Fruit fly (Drosophila melanogaster) whole organism, embryonic: Measurements from ENCODE around the gene Tcs4.

Experiments
- Aef1 ChIP-seq: fragments of 200-800 bp; sonication (Bioruptor generic); IDR thresholded peaks from 3 replicates; pipeline ENCODE4 v1.3.6; 2022; ENCODE audit warnings: missing biosample characterization, missing genetic modification characterization
- Antp ChIP-seq: fragments of 200-800 bp; sonication (Bioruptor generic); optimal IDR thresholded peaks from 3 replicates; lab custom pipeline; 2016; ENCODE audit warnings: missing biosample characterization, missing genetic modification characterization
- CG10267 ChIP-seq: fragments of 200-800 bp; sonication (Bioruptor generic); optimal IDR thresholded peaks from 2 replicates; lab custom pipeline; 2018; ENCODE audit warnings: missing biosample characterization, mild to moderate bottlenecking, missing genetic modification characterization, moderate library complexity
- CG11456 ChIP-seq: fragments of 200-800 bp; sonication (Bioruptor generic); IDR thresholded peaks from 3 replicates; pipeline ENCODE4 v1.3.6; 2022; ENCODE audit warnings: missing biosample characterization, missing genetic modification characterization
- CG11723 ChIP-seq: fragments of 200-800 bp; sonication (Bioruptor generic); optimal IDR thresholded peaks from 2 replicates; lab custom pipeline; 2017; ENCODE audit warnings: missing biosample characterization, mild to moderate bottlenecking, missing genetic modification characterization
- CG13296 ChIP-seq: fragments of 200-800 bp; sonication (Bioruptor generic); optimal IDR thresholded peaks from 3 replicates; lab custom pipeline; 2018; ENCODE audit warnings: missing biosample characterization, mild to moderate bottlenecking, missing genetic modification characterization
- CG13424 ChIP-seq: fragments of 200-800 bp; sonication (Bioruptor generic); optimal IDR thresholded peaks from 2 replicates; lab custom pipeline; 2019; ENCODE audit warnings: missing biosample characterization, mild to moderate bottlenecking, missing genetic modification characterization, moderate library complexity
- CG15269 ChIP-seq: fragments of 200-800 bp; sonication (Bioruptor generic); optimal IDR thresholded peaks from 2 replicates; lab custom pipeline; 2018; ENCODE audit warnings: missing biosample characterization, mild to moderate bottlenecking, missing genetic modification characterization, moderate library complexity
- CG15479 ChIP-seq: fragments of 200-800 bp; sonication (Bioruptor generic); optimal IDR thresholded peaks from 3 replicates; lab custom pipeline; 2019; ENCODE audit warnings: missing biosample characterization, mild to moderate bottlenecking, missing genetic modification characterization, moderate library complexity
- CG16813 ChIP-seq: fragments of 200-800 bp; sonication (Bioruptor generic); IDR thresholded peaks from 3 replicates; pipeline ENCODE4 v1.3.6; 2022; ENCODE audit warnings: missing biosample characterization, missing genetic modification characterization; ENCODE audit not compliant: partially characterized antibody
- CG16863 ChIP-seq: fragments of 200-800 bp; sonication (Bioruptor generic); optimal IDR thresholded peaks from 3 replicates; lab custom pipeline; 2016; ENCODE audit warnings: missing biosample characterization, missing genetic modification characterization
- CG17361 ChIP-seq: fragments of 200-800 bp; sonication (Bioruptor generic); IDR thresholded peaks from 3 replicates; pipeline ENCODE4 v1.3.6; 2022; ENCODE audit warnings: missing biosample characterization, missing genetic modification characterization
- CG17612 ChIP-seq: fragments of 200-800 bp; sonication (Bioruptor generic); IDR thresholded peaks from 2 replicates; pipeline ENCODE4 v1.3.6; 2022; ENCODE audit warnings: missing biosample characterization, missing genetic modification characterization
- CG1792 ChIP-seq: fragments of 200-800 bp; sonication (Bioruptor generic); optimal IDR thresholded peaks from 2 replicates; lab custom pipeline; 2016; ENCODE audit warnings: missing biosample characterization, missing genetic modification characterization
- CG2129 ChIP-seq: fragments of 200-800 bp; sonication (Bioruptor generic); IDR thresholded peaks from 2 replicates; pipeline ENCODE4 v1.3.6; 2022; ENCODE audit warnings: missing biosample characterization, missing genetic modification characterization; ENCODE audit not compliant: partially characterized antibody
- CG6254 ChIP-seq: fragments of 200-800 bp; sonication (Bioruptor generic); optimal IDR thresholded peaks from 3 replicates; lab custom pipeline; 2017; ENCODE audit warnings: mild to moderate bottlenecking, missing biosample characterization, missing genetic modification reagents, missing genetic modification characterization
- CG7928 ChIP-seq: fragments of 200-800 bp; sonication (Bioruptor generic); optimal IDR thresholded peaks from 2 replicates; lab custom pipeline; 2017; ENCODE audit warnings: missing biosample characterization, mild to moderate bottlenecking, missing genetic modification characterization
- CG8924 ChIP-seq: fragments of 200-800 bp; optimal IDR thresholded peaks from 3 replicates; lab custom pipeline; 2019; ENCODE audit warnings: missing biosample characterization, mild to moderate bottlenecking, missing genetic modification characterization, moderate library complexity
- CG8944 ChIP-seq: fragments of 200-800 bp; sonication (Bioruptor generic); optimal IDR thresholded peaks from 3 replicates; lab custom pipeline; 2016; ENCODE audit warnings: missing biosample characterization, missing genetic modification characterization
- CG9215 ChIP-seq: fragments of 200-800 bp; sonication (Bioruptor generic); IDR thresholded peaks from 2 replicates; pipeline ENCODE4 v1.3.6; 2022; ENCODE audit warnings: missing biosample characterization, missing genetic modification characterization
- CG9876 ChIP-seq: fragments of 200-800 bp; sonication (Bioruptor generic); optimal IDR thresholded peaks from 2 replicates; lab custom pipeline; 2016; ENCODE audit warnings: missing biosample characterization, missing genetic modification characterization
- Chrac-16 ChIP-seq: fragments of 200-800 bp; sonication (Bioruptor generic); optimal IDR thresholded peaks from 3 replicates; lab custom pipeline; 2016; ENCODE audit warnings: missing biosample characterization, missing genetic modification characterization
- Dbx ChIP-seq: fragments of 200-800 bp; sonication (Bioruptor generic); IDR thresholded peaks from 3 replicates; pipeline ENCODE4 v1.3.6; 2022; ENCODE audit warnings: missing biosample characterization, missing genetic modification characterization
- E2f1 ChIP-seq: fragments of 200-800 bp; sonication (Bioruptor generic); IDR thresholded peaks from 2 replicates; pipeline ENCODE4 v1.3.6; 2022; ENCODE audit warnings: missing biosample characterization, missing genetic modification characterization
- Ets65A ChIP-seq: fragments of 200-800 bp; sonication (Bioruptor generic); peaks from one replicate; lab custom pipeline; 2016; ENCODE audit warnings: missing biosample characterization, missing genetic modification characterization
- Kr ChIP-seq: fragments of 200-800 bp; sonication (Bioruptor generic); optimal IDR thresholded peaks from 2 replicates; lab custom pipeline; 2017; ENCODE audit warnings: missing biosample characterization, mild to moderate bottlenecking, missing genetic modification characterization
- Mad ChIP-seq: fragments of 200-800 bp; sonication (Bioruptor generic); optimal IDR thresholded peaks from 2 replicates; lab custom pipeline; 2016; ENCODE audit warnings: missing biosample characterization, missing genetic modification characterization
- Myb ChIP-seq: fragments of 200-800 bp; sonication (Bioruptor generic); optimal IDR thresholded peaks from 2 replicates; lab custom pipeline; 2016; ENCODE audit warnings: missing biosample characterization, missing genetic modification characterization
- NC2β ChIP-seq: fragments of 200-800 bp; sonication (Bioruptor generic); optimal IDR thresholded peaks from 2 replicates; lab custom pipeline; 2016; ENCODE audit warnings: missing biosample characterization, missing genetic modification characterization
- Nf-YA ChIP-seq: fragments of 200-800 bp; sonication (Bioruptor generic); IDR thresholded peaks from 2 replicates; pipeline ENCODE4 v1.3.6; 2022; ENCODE audit warnings: missing biosample characterization, missing genetic modification characterization
- Spps ChIP-seq: fragments of 200-800 bp; sonication (Bioruptor generic); optimal IDR thresholded peaks from 2 replicates; lab custom pipeline; 2018; ENCODE audit warnings: missing biosample characterization, mild to moderate bottlenecking, missing genetic modification characterization
- ato ChIP-seq: fragments of 200-800 bp; sonication (Bioruptor generic); IDR thresholded peaks from 2 replicates; pipeline ENCODE4 v1.3.6; 2022; ENCODE audit warnings: missing biosample characterization, missing genetic modification characterization; ENCODE audit not compliant: partially characterized antibody
- cato ChIP-seq: fragments of 200-800 bp; sonication (Bioruptor generic); optimal IDR thresholded peaks from 2 replicates; lab custom pipeline; 2016; ENCODE audit warnings: missing biosample characterization, missing genetic modification characterization, borderline replicate concordance
- ci ChIP-seq: fragments of 200-800 bp; sonication (Bioruptor generic); IDR thresholded peaks from 3 replicates; pipeline ENCODE4 v1.3.6; 2022; ENCODE audit warnings: missing biosample characterization, missing genetic modification characterization
- dm ChIP-seq: fragments of 200-800 bp; sonication (Bioruptor generic); optimal IDR thresholded peaks from 3 replicates; lab custom pipeline; 2016; ENCODE audit warnings: missing biosample characterization, missing genetic modification characterization
- fd102C ChIP-seq: fragments of 200-800 bp; sonication (Bioruptor generic); optimal IDR thresholded peaks from 2 replicates; lab custom pipeline; 2018; ENCODE audit warnings: missing biosample characterization, mild to moderate bottlenecking, missing genetic modification characterization, moderate library complexity
- jumu ChIP-seq: fragments of 200-800 bp; sonication (Bioruptor generic); optimal IDR thresholded peaks from 3 replicates; lab custom pipeline; 2016; ENCODE audit warnings: missing biosample characterization, missing genetic modification characterization
- lola ChIP-seq, 3 experiments: fragments of >200 bp in 2 of 3; fragments of 200-800 bp in 1 of 3; sonication (Bioruptor generic) in 1 of 3; optimal IDR thresholded peaks; 2 replicates each; lab custom pipeline; 2017 to 2019; ENCODE audit warnings: missing biosample characterization in 3 of 3, missing genetic modification characterization in 3 of 3, mild to moderate bottlenecking in 1 of 3, moderate library complexity in 1 of 3
- mld ChIP-seq: fragments of 200-800 bp; sonication (Bioruptor generic); IDR thresholded peaks from 3 replicates; pipeline ENCODE4 v1.3.6; 2022; ENCODE audit warnings: missing biosample characterization, missing genetic modification characterization; ENCODE audit not compliant: partially characterized antibody
- nerfin-2 ChIP-seq: fragments of 200-800 bp; sonication (Bioruptor generic); IDR thresholded peaks from 2 replicates; pipeline ENCODE4 v1.3.6; 2022; ENCODE audit warnings: missing biosample characterization, missing genetic modification characterization; ENCODE audit not compliant: partially characterized antibody
- oc ChIP-seq: fragments of 200-800 bp; sonication (Bioruptor generic); optimal IDR thresholded peaks from 2 replicates; lab custom pipeline; 2018; ENCODE audit warnings: missing biosample characterization, mild to moderate bottlenecking, missing genetic modification characterization, moderate library complexity
- pan ChIP-seq, 4 experiments: fragments of >200 bp in 3 of 4; fragments of 200-800 bp in 1 of 4; sonication (Bioruptor generic) in 1 of 4; optimal IDR thresholded peaks in 3 of 4; IDR thresholded peaks in 1 of 4; 2 replicates each; pipeline versions ENCODE4 v1.3.6 to Lab custom; 2017 to 2022; ENCODE audit warnings: missing biosample characterization in 2 of 4, missing genetic modification characterization in 2 of 4, mixed read lengths in 1 of 4
- prd ChIP-seq, 3 experiments: fragments of >200 bp in 2 of 3; fragments of 200-800 bp in 1 of 3; sonication (Bioruptor generic) in 1 of 3; optimal IDR thresholded peaks in 2 of 3; IDR thresholded peaks in 1 of 3; 2 replicates in 2 of 3; 3 replicates in 1 of 3; pipeline versions ENCODE4 v1.3.6 to Lab custom; 2017 to 2022; ENCODE audit warnings: missing biosample characterization in 1 of 3, missing genetic modification characterization in 1 of 3
- seq ChIP-seq: fragments of 200-800 bp; sonication (Bioruptor generic); IDR thresholded peaks from 2 replicates; pipeline ENCODE4 v1.3.6; 2022; ENCODE audit warnings: missing biosample characterization, missing genetic modification characterization
- tap ChIP-seq: fragments of 200-800 bp; optimal IDR thresholded peaks from 3 replicates; lab custom pipeline; 2019; ENCODE audit warnings: missing biosample characterization, mild to moderate bottlenecking, missing genetic modification characterization, moderate library complexity
- tna ChIP-seq: fragments of 200-800 bp; sonication (Bioruptor generic); IDR thresholded peaks from 2 replicates; pipeline ENCODE4 v1.3.6; 2022; ENCODE audit warnings: missing biosample characterization, missing genetic modification characterization; ENCODE audit not compliant: partially characterized antibody
- trem ChIP-seq: fragments of 200-800 bp; optimal IDR thresholded peaks from 3 replicates; lab custom pipeline; 2019; ENCODE audit warnings: missing biosample characterization, mild to moderate bottlenecking, missing genetic modification characterization, moderate library complexity
- tx ChIP-seq: fragments of 200-800 bp; sonication (Bioruptor generic); optimal IDR thresholded peaks from 2 replicates; lab custom pipeline; 2016; ENCODE audit warnings: missing biosample characterization, missing genetic modification characterization

Tcs4 gene

DNA sequence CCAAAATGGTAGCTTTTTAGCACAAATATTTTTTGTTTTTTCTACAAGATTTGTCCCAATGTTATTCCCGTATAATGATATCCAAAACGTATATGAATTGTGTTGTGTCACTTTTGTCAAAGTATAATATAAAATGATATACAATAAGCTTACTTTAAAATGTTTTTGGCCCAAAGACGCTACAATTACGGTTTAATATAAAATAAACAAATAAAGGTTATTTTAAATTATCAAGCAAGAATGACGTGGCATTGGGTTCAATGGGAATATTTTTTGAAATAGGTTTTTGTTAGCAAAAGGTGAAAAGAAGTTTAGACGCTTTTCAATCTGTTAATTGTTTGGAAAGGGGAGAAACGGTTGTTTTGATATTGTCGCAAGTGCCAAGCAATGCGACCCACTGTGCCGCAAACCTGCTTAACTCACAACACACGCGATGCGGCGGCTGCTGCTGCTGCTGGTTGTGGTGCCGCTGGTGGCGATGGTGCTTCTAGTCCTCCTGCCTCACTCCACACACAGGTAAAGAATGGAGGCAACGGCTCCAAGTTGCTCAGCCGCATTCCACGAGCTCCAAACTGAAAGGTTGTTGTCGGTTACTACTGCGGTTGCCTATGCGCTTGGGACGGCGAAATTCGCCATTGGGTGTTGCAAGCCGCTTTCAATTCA is 38.2 kb downstream of the Tcs4 start (continued):
- TF ChIP-seq ci (no peak), CG2129 (no peak), Antp (GFP tag; lab: Kevin White, UChicago) (peak; percentile 22), CG17361 (GFP tag; lab: Robert Waterston, UW) (peak; percentile 61; the same call in 2 of the 3 replicates), CG11723 (GFP tag; lab: Kevin White, UChicago) (peak; percentile 27), Chrac-16 (GFP tag; lab: Kevin White, UChicago) (peak; percentile 11), Myb (no peak), E2f1 (GFP tag; lab: Robert Waterston, UW) (no peak), CG8924 (tag; lab: Kevin White, UChicago) (peak; percentile 69), CG16863 (GFP tag; lab: Kevin White, UChicago) (no peak), Ets65A (GFP tag; lab: Kevin White, UChicago) (peak; percentile 66), Dbx (GFP tag; lab: Robert Waterston, UW) (no peak), CG11456 (no peak), CG8944 (no peak), seq (GFP tag; lab: Robert Waterston, UW) (no peak), tna (no peak), CG16813 (GFP tag; lab: Robert Waterston, UW) (no peak; the same call in 2 of the 3 replicates), Nf-YA (GFP tag; lab: Robert Waterston, UW) (no peak), NC2β (GFP tag; lab: Kevin White, UChicago) (peak; percentile 23), tap (tag; lab: Kevin White, UChicago) (no peak), CG13296 (no peak), CG1792 (no peak), Spps (tag; lab: Kevin White, UChicago) (peak; percentile 37), pan (optimal IDR thresholded peaks at IDR 0.05; lab: Kevin White, UChicago) (no peak), pan (GFP tag; optimal IDR thresholded peaks at IDR 0.05 in 1 of 2, IDR thresholded peaks at IDR 0.05 in 1 of 2) (peak in 1 of 2 experiments; percentile 35), CG7928 (GFP tag; lab: Kevin White, UChicago) (no peak), nerfin-2 (no peak), tx (no peak), mld (GFP tag; lab: Robert Waterston, UW) (no peak), CG6254 (GFP tag; lab: Kevin White, UChicago) (peak; percentile 40), oc (tag; lab: Kevin White, UChicago) (no peak), Aef1 (GFP tag; lab: Robert Waterston, UW) (no peak), CG15269 (tag; lab: Kevin White, UChicago) (peak; percentile 64), CG17612 (no peak), Mad (GFP tag; lab: Kevin White, UChicago) (no peak), trem (tag; lab: Kevin White, UChicago) (peak; percentile 17), CG10267 (tag; lab: Kevin White, UChicago) (peak; percentile 37), jumu (GFP tag; lab: Kevin White, UChicago) (no peak), CG15479 (GFP tag; lab: Kevin White, UChicago) (no peak), dm (no peak), prd (optimal IDR thresholded peaks at IDR 0.05; lab: Kevin White, UChicago) (no peak), prd (GFP tag; IDR thresholded peaks at IDR 0.05; lab: Robert Waterston, UW) (0 out of 3 replicates have a peak, but pooled peaks have one; percentile 16), fd102C (GFP tag; lab: Kevin White, UChicago) (no peak), CG9876 (GFP tag; lab: Kevin White, UChicago) (no peak), CG9215 (GFP tag; lab: Robert Waterston, UW) (0 out of 2 replicates have a peak, but pooled peaks have one; percentile 6), lola (GFP tag; optimal IDR thresholded peaks at IDR 0.05; lab: Kevin White, UChicago) (peak in 1 of 3 experiments; percentile 65), Kr (GFP tag; lab: Kevin White, UChicago) (no peak), ato (no peak), CG13424 (peak; percentile 65), cato (GFP tag; lab: Kevin White, UChicago) (peak; percentile 29)
